Fruit fly (Drosophila melanogaster) Kc167 (cell line): Measurements from ENCODE around the gene Mhcl.

Source experiments
- Myc ChIP-seq: fragments of >200 bp; optimal IDR thresholded peaks from 2 replicates; lab custom pipeline; 2017; ENCODE audit warnings: missing external identifiers
- Sin3A ChIP-seq: fragments of >200 bp; optimal IDR thresholded peaks from 2 replicates; lab custom pipeline; 2018; ENCODE audit warnings: missing external identifiers
- h ChIP-seq: fragments of >200 bp; optimal IDR thresholded peaks from 3 replicates; lab custom pipeline; 2018; ENCODE audit warnings: missing external identifiers
- insv ChIP-seq: fragments of >200 bp; optimal IDR thresholded peaks from 3 replicates; lab custom pipeline; 2018; ENCODE audit warnings: missing external identifiers
- psq ChIP-seq: fragments of >200 bp; optimal IDR thresholded peaks from 2 replicates; lab custom pipeline; 2017; ENCODE audit warnings: missing external identifiers
- ttk ChIP-seq: sonication (Bioruptor generic); optimal IDR thresholded peaks from 2 replicates; lab custom pipeline; 2017; ENCODE audit warnings: missing external identifiers

Mhcl gene

dm6 chr3R:16098333-16099267 lies at the start of gene Mhcl, which contains the start of gene Akt:
Mhcl (minus strand) TSS chr3R:16098761.
Akt (plus strand) TSS chr3R:16099228.
- no peak for TF ChIP-seq Sin3A
- no peak for TF ChIP-seq psq
- TF ChIP-seq Myc, result no peak
- no peak for TF ChIP-seq ttk (lab: Kevin White, UChicago)

dm6 chr3R:16146632-16147453 lies 48.3 kb upstream of the Mhcl start, which contains the start of the genes Mic26-27 and CG5916:
Mic26-27 (minus strand) TSS chr3R:16146855.
CG5916 (plus strand) TSS chr3R:16147029.
- TF ChIP-seq h (lab: Kevin White, UChicago) (no peak), Myc (no peak), insv (lab: Kevin White, UChicago) (no peak), Sin3A (no peak), ttk (lab: Kevin White, UChicago) (no peak), psq (no peak)

- TF ChIP-seq ttk (lab: Kevin White, UChicago) (no peak), insv (lab: Kevin White, UChicago) (no peak), Sin3A (no peak), psq (no peak), h (lab: Kevin White, UChicago) (no peak), Myc (no peak)
Measured at dm6 chr3R:16135616-16136015, 37.1 kb upstream of the Mhcl start.

dm6 chr3R:16128471-16128870 lies 29.9 kb upstream of the Mhcl start:
- TF ChIP-seq Myc (no peak), ttk (lab: Kevin White, UChicago) (no peak), Sin3A (no peak), insv (lab: Kevin White, UChicago) (no peak), psq (no peak), h (lab: Kevin White, UChicago) (no peak)

dm6 chr3R:16119441-16119840 lies 20.9 kb upstream of the Mhcl start:
- TF ChIP-seq insv (lab: Kevin White, UChicago), result no peak
- no peak for TF ChIP-seq Myc
- TF ChIP-seq ttk (lab: Kevin White, UChicago), result no peak
- TF ChIP-seq h (lab: Kevin White, UChicago), result no peak
- no peak for TF ChIP-seq Sin3A
- no peak for TF ChIP-seq psq

- no peak for TF ChIP-seq Sin3A
Measured at dm6 chr3R:16117359-16117758, 18.8 kb upstream of the Mhcl start.

- TF ChIP-seq insv (lab: Kevin White, UChicago), result no peak
Measured at dm6 chr3R:16115861-16116260, 17.3 kb upstream of the Mhcl start, which contains the start of gene Sb. Sb (plus strand) TSS chr3R:16116161.

- no peak for TF ChIP-seq psq
- no peak for TF ChIP-seq insv (lab: Kevin White, UChicago)
- no peak for TF ChIP-seq h (lab: Kevin White, UChicago)
- TF ChIP-seq Sin3A, result no peak
- no peak for TF ChIP-seq Myc
- no peak for TF ChIP-seq ttk (lab: Kevin White, UChicago)
Measured at dm6 chr3R:16113124-16113523, 14.6 kb upstream of the Mhcl start.

- TF ChIP-seq Myc, result no peak
- TF ChIP-seq ttk (lab: Kevin White, UChicago), result no peak
- TF ChIP-seq Sin3A, result no peak
- TF ChIP-seq psq, result no peak
- no peak for TF ChIP-seq h (lab: Kevin White, UChicago)
- no peak for TF ChIP-seq insv (lab: Kevin White, UChicago)
Measured at dm6 chr3R:16105813-16106480, 7.4 kb upstream of the Mhcl start.

- no peak for TF ChIP-seq h (lab: Kevin White, UChicago)
- TF ChIP-seq psq, result no peak
- no peak for TF ChIP-seq insv (lab: Kevin White, UChicago)
- TF ChIP-seq Sin3A, result no peak
- no peak for TF ChIP-seq ttk (lab: Kevin White, UChicago)
- no peak for TF ChIP-seq Myc
Measured at dm6 chr3R:16099268-16100240, 993 bp upstream of the Mhcl start.

- TF ChIP-seq Sin3A (no peak), h (lab: Kevin White, UChicago) (no peak), psq (no peak), Myc (no peak), ttk (lab: Kevin White, UChicago) (no peak), insv (lab: Kevin White, UChicago) (no peak)
Measured at dm6 chr3R:16097661-16098329, 766 bp downstream of the Mhcl start.
